Worm (Caenorhabditis elegans): ENCODE data around the gene wrt-1.

DNA sequence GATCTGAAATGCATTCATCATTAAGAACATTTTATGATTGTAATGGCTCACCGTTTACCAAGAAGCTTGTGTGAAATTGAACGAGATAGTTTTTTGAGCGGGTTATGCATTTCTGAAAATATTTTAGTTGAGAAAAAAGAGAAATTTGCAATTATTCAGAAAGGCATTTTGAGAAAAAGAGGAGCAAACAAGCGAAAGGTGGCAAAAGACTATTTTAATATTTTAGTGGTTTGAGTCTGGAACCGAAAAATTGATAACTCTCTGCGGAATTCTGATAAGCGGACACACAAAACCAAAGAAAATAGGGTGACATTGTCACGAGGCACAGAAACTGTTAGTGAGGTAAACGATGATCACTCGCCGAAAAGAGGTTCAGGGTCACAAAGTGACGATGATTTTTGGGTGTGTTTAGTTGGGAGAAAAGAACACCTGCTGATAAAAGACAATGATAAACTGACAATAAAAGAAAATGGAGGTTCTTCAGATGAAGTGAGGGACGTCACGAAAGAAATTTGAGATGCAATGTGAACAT lies 24.0 kb downstream of the wrt-1 start:
- peak; percentile 11 for TF ChIP-seq W03F9.2 (tag; optimal IDR thresholded peaks at IDR 0.05)
- no peak for TF ChIP-seq him-1 (tag; optimal IDR thresholded peaks at IDR 0.05)

Measured in whole organism, L4/young adult.